Fruit fly (Drosophila melanogaster) whole organism, embryonic: ENCODE data around the gene Mlc1.
A peak's percentile ranks its signal among the peaks of the same experiment; 100 is the strongest.

ENCODE experiments used
- Ada2b ChIP-seq: fragments of 200-800 bp; sonication (Bioruptor generic); IDR thresholded peaks from 2 replicates; pipeline ENCODE4 v1.3.6; 2022; ENCODE audit warnings: missing biosample characterization, missing genetic modification characterization
- Atf3 ChIP-seq: fragments of 200-800 bp; sonication (Bioruptor generic); optimal IDR thresholded peaks from 3 replicates; lab custom pipeline; 2016; ENCODE audit warnings: missing biosample characterization, missing genetic modification characterization
- CG12104 ChIP-seq: fragments of 200-800 bp; sonication (Bioruptor generic); optimal IDR thresholded peaks from 3 replicates; lab custom pipeline; 2016; ENCODE audit warnings: missing biosample characterization, missing genetic modification characterization
- CG12744 ChIP-seq: fragments of 200-800 bp; sonication (Bioruptor generic); optimal IDR thresholded peaks from 2 replicates; lab custom pipeline; 2016; ENCODE audit warnings: missing biosample characterization, missing genetic modification characterization
- CG13775 ChIP-seq: fragments of 200-800 bp; sonication (Bioruptor generic); optimal IDR thresholded peaks from 3 replicates; lab custom pipeline; 2017; ENCODE audit warnings: missing biosample characterization, mild to moderate bottlenecking, missing genetic modification characterization
- CG14965 ChIP-seq: fragments of 200-800 bp; sonication (Bioruptor generic); optimal IDR thresholded peaks from 2 replicates; lab custom pipeline; 2016; ENCODE audit warnings: missing biosample characterization, missing genetic modification characterization, borderline replicate concordance
- CG17612 ChIP-seq: fragments of 200-800 bp; sonication (Bioruptor generic); IDR thresholded peaks from 2 replicates; pipeline ENCODE4 v1.3.6; 2022; ENCODE audit warnings: missing biosample characterization, missing genetic modification characterization
- CG17829 ChIP-seq: fragments of 200-800 bp; optimal IDR thresholded peaks from 2 replicates; lab custom pipeline; 2019; ENCODE audit warnings: missing biosample characterization, mild to moderate bottlenecking, missing genetic modification characterization, moderate library complexity
- CG2678 ChIP-seq: fragments of 200-800 bp; sonication (Bioruptor generic); optimal IDR thresholded peaks from 3 replicates; lab custom pipeline; 2019; ENCODE audit warnings: missing biosample characterization, mild to moderate bottlenecking, missing genetic modification characterization, moderate library complexity
- CG30403 ChIP-seq: fragments of 200-800 bp; sonication (Bioruptor generic); optimal IDR thresholded peaks from 3 replicates; lab custom pipeline; 2016; ENCODE audit warnings: missing biosample characterization, missing genetic modification characterization
- CG3065 ChIP-seq: fragments of 200-800 bp; sonication (Bioruptor generic); optimal IDR thresholded peaks from 2 replicates; lab custom pipeline; 2016; ENCODE audit warnings: missing biosample characterization, missing genetic modification characterization
- CG31388 ChIP-seq: fragments of 200-800 bp; sonication (Bioruptor generic); optimal IDR thresholded peaks from 2 replicates; lab custom pipeline; 2016; ENCODE audit warnings: missing biosample characterization, missing genetic modification characterization
- CG34376 ChIP-seq: fragments of 200-800 bp; sonication (Bioruptor generic); optimal IDR thresholded peaks from 2 replicates; lab custom pipeline; 2018; ENCODE audit warnings: missing biosample characterization, mild to moderate bottlenecking, missing genetic modification characterization
- CG3726 ChIP-seq: fragments of 200-800 bp; sonication (Bioruptor generic); IDR thresholded peaks from 3 replicates; pipeline ENCODE4, ENCODE4 v1.3.6; 2022; ENCODE audit warnings: missing biosample characterization, missing genetic modification characterization
- CG3847 ChIP-seq: fragments of 200-800 bp; sonication (Bioruptor generic); IDR thresholded peaks from 2 replicates; pipeline ENCODE4 v1.3.6; 2022; ENCODE audit warnings: missing biosample characterization, missing genetic modification characterization
- CG4820 ChIP-seq: fragments of 200-800 bp; sonication (Bioruptor generic); optimal IDR thresholded peaks from 3 replicates; lab custom pipeline; 2016; ENCODE audit warnings: missing biosample characterization, missing genetic modification characterization
- CG6683 ChIP-seq: fragments of 200-800 bp; sonication (Bioruptor generic); optimal IDR thresholded peaks from 2 replicates; lab custom pipeline; 2017; ENCODE audit warnings: missing biosample characterization, mild to moderate bottlenecking, missing genetic modification characterization, missing genetic modification reagents
- CG6854 ChIP-seq: fragments of 200-800 bp; sonication (Bioruptor generic); optimal IDR thresholded peaks from 3 replicates; lab custom pipeline; 2017; ENCODE audit warnings: missing biosample characterization, mild to moderate bottlenecking, missing genetic modification characterization
- CG7556 ChIP-seq: fragments of 200-800 bp; sonication (Bioruptor generic); optimal IDR thresholded peaks from 2 replicates; lab custom pipeline; 2017; ENCODE audit warnings: missing biosample characterization, mild to moderate bottlenecking, missing genetic modification characterization
- CG7928 ChIP-seq: fragments of 200-800 bp; sonication (Bioruptor generic); optimal IDR thresholded peaks from 2 replicates; lab custom pipeline; 2017; ENCODE audit warnings: missing biosample characterization, mild to moderate bottlenecking, missing genetic modification characterization
- Dfd ChIP-seq, 2 experiments: fragments of >200 bp; optimal IDR thresholded peaks; 2 replicates each; lab custom pipeline; 2017; ENCODE audit warnings: missing biosample characterization in 2 of 2, missing genetic modification characterization in 2 of 2
- Doc3 ChIP-seq: fragments of 200-800 bp; sonication (Bioruptor generic); IDR thresholded peaks from 3 replicates; pipeline ENCODE4 v1.3.6; 2022; ENCODE audit warnings: missing biosample characterization, missing genetic modification characterization; ENCODE audit not compliant: partially characterized antibody
- Ets65A ChIP-seq: fragments of 200-800 bp; sonication (Bioruptor generic); peaks from one replicate; lab custom pipeline; 2016; ENCODE audit warnings: missing biosample characterization, missing genetic modification characterization
- H15 ChIP-seq: fragments of 200-800 bp; sonication (Bioruptor generic); IDR thresholded peaks from 3 replicates; pipeline ENCODE4 v1.3.6; 2022; ENCODE audit warnings: missing biosample characterization, missing genetic modification characterization
- Hr51 ChIP-seq, 2 experiments: fragments of 200-800 bp; sonication (Bioruptor generic); optimal IDR thresholded peaks; 2 replicates in 1 of 2; 3 replicates in 1 of 2; lab custom pipeline; 2016 to 2018; ENCODE audit warnings: missing biosample characterization in 2 of 2, missing genetic modification characterization in 2 of 2, mild to moderate bottlenecking in 1 of 2, moderate library complexity in 1 of 2
- MBD-R2 ChIP-seq: fragments of 200-800 bp; sonication (Bioruptor generic); IDR thresholded peaks from 2 replicates; pipeline ENCODE4 v1.3.6; 2022; ENCODE audit warnings: missing biosample characterization, missing genetic modification characterization
- MESR4 ChIP-seq: fragments of 200-800 bp; sonication (Bioruptor generic); optimal IDR thresholded peaks from 2 replicates; lab custom pipeline; 2018; ENCODE audit warnings: missing biosample characterization, mild to moderate bottlenecking, missing genetic modification characterization, moderate library complexity
- MTF-1 ChIP-seq: fragments of 200-800 bp; sonication (Bioruptor generic); optimal IDR thresholded peaks from 2 replicates; lab custom pipeline; 2018; ENCODE audit warnings: missing biosample characterization, mild to moderate bottlenecking, missing genetic modification characterization, borderline replicate concordance
- NC2β ChIP-seq: fragments of 200-800 bp; sonication (Bioruptor generic); optimal IDR thresholded peaks from 2 replicates; lab custom pipeline; 2016; ENCODE audit warnings: missing biosample characterization, missing genetic modification characterization
- br ChIP-seq: fragments of >200 bp; optimal IDR thresholded peaks from 2 replicates; lab custom pipeline; 2017
- bsh ChIP-seq, 2 experiments: fragments of 200-800 bp; sonication (Bioruptor generic); optimal IDR thresholded peaks; 2 replicates each; lab custom pipeline; 2017 to 2018; ENCODE audit warnings: mild to moderate bottlenecking in 2 of 2, missing biosample characterization in 2 of 2, missing genetic modification characterization in 2 of 2, moderate library complexity in 1 of 2
- cato ChIP-seq: fragments of 200-800 bp; sonication (Bioruptor generic); optimal IDR thresholded peaks from 2 replicates; lab custom pipeline; 2016; ENCODE audit warnings: missing biosample characterization, missing genetic modification characterization, borderline replicate concordance
- cg ChIP-seq: fragments of 200-800 bp; sonication (Bioruptor generic); optimal IDR thresholded peaks from 3 replicates; lab custom pipeline; 2019; ENCODE audit warnings: missing biosample characterization, mild to moderate bottlenecking, missing genetic modification characterization, moderate library complexity
- dan ChIP-seq: fragments of 200-800 bp; sonication (Bioruptor generic); IDR thresholded peaks from 2 replicates; pipeline ENCODE4 v1.3.6; 2022; ENCODE audit warnings: missing biosample characterization, missing genetic modification characterization
- gem ChIP-seq: fragments of 200-800 bp; sonication (Bioruptor generic); optimal IDR thresholded peaks from 2 replicates; lab custom pipeline; 2019; ENCODE audit warnings: missing biosample characterization, mild to moderate bottlenecking, missing genetic modification characterization, moderate library complexity
- gro ChIP-seq: fragments of 200-800 bp; sonication (Bioruptor generic); optimal IDR thresholded peaks from 2 replicates; lab custom pipeline; 2016; ENCODE audit warnings: missing biosample characterization, missing genetic modification characterization
- hb ChIP-seq: fragments of 200-800 bp; sonication (Bioruptor generic); IDR thresholded peaks from 3 replicates; pipeline ENCODE4 v1.3.6; 2022; ENCODE audit warnings: missing biosample characterization, missing genetic modification characterization; ENCODE audit not compliant: partially characterized antibody
- hth ChIP-seq: fragments of >200 bp; optimal IDR thresholded peaks from 2 replicates; lab custom pipeline; 2017; ENCODE audit warnings: inconsistent platforms
- mam ChIP-seq: fragments of 200-800 bp; sonication (Bioruptor generic); optimal IDR thresholded peaks from 3 replicates; lab custom pipeline; 2016; ENCODE audit warnings: missing biosample characterization, missing genetic modification characterization
- nmo ChIP-seq: fragments of 200-800 bp; sonication (Bioruptor generic); optimal IDR thresholded peaks from 2 replicates; lab custom pipeline; 2018; ENCODE audit warnings: missing biosample characterization, mild to moderate bottlenecking, missing genetic modification characterization, moderate library complexity
- onecut ChIP-seq: fragments of 200-800 bp; sonication (Bioruptor generic); IDR thresholded peaks from 2 replicates; pipeline ENCODE4 v1.3.6; 2022; ENCODE audit warnings: missing biosample characterization, missing genetic modification characterization
- pan ChIP-seq, 4 experiments: fragments of >200 bp in 3 of 4; fragments of 200-800 bp in 1 of 4; sonication (Bioruptor generic) in 1 of 4; optimal IDR thresholded peaks in 3 of 4; IDR thresholded peaks in 1 of 4; 2 replicates each; pipeline versions ENCODE4 v1.3.6 to Lab custom; 2017 to 2022; ENCODE audit warnings: missing biosample characterization in 2 of 4, missing genetic modification characterization in 2 of 4, mixed read lengths in 1 of 4
- psq ChIP-seq: fragments of 200-800 bp; sonication (Bioruptor generic); optimal IDR thresholded peaks from 2 replicates; lab custom pipeline; 2017; ENCODE audit warnings: missing biosample characterization, missing genetic modification characterization
- ranshi ChIP-seq: fragments of 200-800 bp; sonication (Bioruptor generic); IDR thresholded peaks from 2 replicates; pipeline ENCODE4 v1.3.6; 2022; ENCODE audit warnings: missing biosample characterization, missing genetic modification characterization
- row ChIP-seq: fragments of 200-800 bp; sonication (Bioruptor generic); IDR thresholded peaks from 3 replicates; pipeline ENCODE4 v1.3.6; 2022; ENCODE audit warnings: missing biosample characterization, missing genetic modification characterization
- salm ChIP-seq: fragments of 200-800 bp; sonication (Bioruptor generic); optimal IDR thresholded peaks from 2 replicates; lab custom pipeline; 2018; ENCODE audit warnings: missing biosample characterization, mild to moderate bottlenecking, missing genetic modification characterization
- stwl ChIP-seq: fragments of 200-800 bp; sonication (Bioruptor generic); optimal IDR thresholded peaks from 3 replicates; lab custom pipeline; 2018; ENCODE audit warnings: missing biosample characterization, mild to moderate bottlenecking, missing genetic modification characterization, moderate library complexity

Mlc1 gene

dm6 chr3R:27610622-27611021 is 49.4 kb downstream of the Mlc1 start (continued):
- TF ChIP-seq MTF-1 (GFP tag; lab: Kevin White, UChicago) = no peak
- TF ChIP-seq onecut = peak; percentile 66
- no peak for TF ChIP-seq CG14965 (GFP tag; lab: Kevin White, UChicago)
- TF ChIP-seq br (lab: Kevin White, UChicago) = no peak
- TF ChIP-seq CG4820 = no peak
- no peak for TF ChIP-seq stwl (tag; lab: Kevin White, UChicago)
- peak; percentile 81 for TF ChIP-seq Ets65A (GFP tag; lab: Kevin White, UChicago)
- TF ChIP-seq CG7556 (GFP tag; lab: Kevin White, UChicago) = no peak
- no peak for TF ChIP-seq CG3065 (GFP tag; lab: Kevin White, UChicago)

dm6 chr3R:27609118-27610042 is 50.6 kb downstream of the Mlc1 start:
- TF ChIP-seq cato (GFP tag; lab: Kevin White, UChicago) (no peak), CG30403 (GFP tag; lab: Kevin White, UChicago) (no peak), CG3726 (GFP tag; lab: Robert Waterston, UW) (no peak), Atf3 (GFP tag; lab: Kevin White, UChicago) (no peak), hb (GFP tag; lab: Robert Waterston, UW) (no peak), H15 (GFP tag; lab: Robert Waterston, UW) (no peak), CG17612 (GFP tag; lab: Robert Waterston, UW) (no peak), CG6854 (no peak), nmo (no peak), Ada2b (GFP tag; lab: Robert Waterston, UW) (no peak), Doc3 (GFP tag; lab: Robert Waterston, UW) (no peak), NC2β (no peak), cg (GFP tag; lab: Kevin White, UChicago) (peak; percentile 49), CG3847 (GFP tag; lab: Robert Waterston, UW) (no peak), CG12104 (GFP tag; lab: Kevin White, UChicago) (no peak), MBD-R2 (GFP tag; lab: Robert Waterston, UW) (no peak), Dfd (GFP tag; optimal IDR thresholded peaks at IDR 0.05; lab: Kevin White, UChicago) (no peak), Hr51 (GFP tag; optimal IDR thresholded peaks at IDR 0.05; lab: Kevin White, UChicago) (peak in 1 of 2 experiments; percentile 32), CG7928 (GFP tag; lab: Kevin White, UChicago) (no peak), CG31388 (GFP tag; lab: Kevin White, UChicago) (no peak), gro (peak; percentile 12), CG13775 (no peak), gem (peak; percentile 26), hth (lab: Kevin White, UChicago) (no peak), psq (GFP tag; lab: Kevin White, UChicago) (no peak), CG2678 (peak; percentile 48), ranshi (0 out of 2 replicates have a peak, but pooled peaks have one; percentile 7), row (peak; percentile 42; the same call in 2 of the 3 replicates), CG17829 (tag; lab: Kevin White, UChicago) (no peak), CG12744 (GFP tag; lab: Kevin White, UChicago) (no peak), pan (optimal IDR thresholded peaks at IDR 0.05; lab: Kevin White, UChicago) (no peak), pan (GFP tag; optimal IDR thresholded peaks at IDR 0.05 in 1 of 2, IDR thresholded peaks at IDR 0.05 in 1 of 2) (peak in 1 of 2 experiments; percentile 43), bsh (GFP tag; optimal IDR thresholded peaks at IDR 0.05; lab: Kevin White, UChicago) (no peak), salm (tag; lab: Kevin White, UChicago) (no peak), dan (no peak), mam (GFP tag; lab: Kevin White, UChicago) (peak; percentile 15), CG34376 (GFP tag; lab: Kevin White, UChicago) (no peak), MESR4 (no peak), CG6683 (GFP tag; lab: Kevin White, UChicago) (no peak)
